Worm (Caenorhabditis elegans) whole organism, late embryonic: Measurements from ENCODE around the gene Y22D7AL.11.

Source experiments
- C08G9.2 ChIP-seq: sonication (generic microtip); optimal IDR thresholded peaks from 2 replicates; lab custom pipeline; 2016; ENCODE audit warnings: mild to moderate bottlenecking, missing genetic modification characterization, moderate library complexity, missing compliant biosample characterization
- K02D7.2 ChIP-seq: sonication (generic microtip); optimal IDR thresholded peaks from 2 replicates; lab custom pipeline; 2017; ENCODE audit warnings: mild to moderate bottlenecking, missing genetic modification characterization, missing compliant biosample characterization
- K09A11.1 ChIP-seq: sonication (generic microtip); optimal IDR thresholded peaks from 2 replicates; lab custom pipeline; 2017; ENCODE audit warnings: antibody characterized with exemption, mild to moderate bottlenecking, missing genetic modification characterization, missing compliant biosample characterization; ENCODE audit not compliant: insufficient read depth
- T23F11.4 ChIP-seq: fragments of 200-800 bp; sonication (Bioruptor generic); optimal IDR thresholded peaks from 2 replicates; lab custom pipeline; 2018; ENCODE audit warnings: mild to moderate bottlenecking, missing genetic modification characterization, missing compliant biosample characterization
- Y22D7AL.16 ChIP-seq: sonication (generic microtip); optimal IDR thresholded peaks from 2 replicates; lab custom pipeline; 2016; ENCODE audit warnings: missing genetic modification characterization, missing compliant biosample characterization
- ahr-1 ChIP-seq: sonication (generic microtip); optimal IDR thresholded peaks from 2 replicates; lab custom pipeline; 2016; ENCODE audit warnings: missing genetic modification characterization, missing compliant biosample characterization
- ceh-14 ChIP-seq: sonication (generic microtip); optimal IDR thresholded peaks from 2 replicates; lab custom pipeline; 2016; ENCODE audit warnings: missing genotype, missing genetic modification characterization, missing compliant biosample characterization
- ceh-18 ChIP-seq: sonication (generic microtip); optimal IDR thresholded peaks from 2 replicates; lab custom pipeline; 2016; ENCODE audit warnings: missing genetic modification characterization, missing compliant biosample characterization
- ceh-19 ChIP-seq: fragments of 200-800 bp; sonication (Bioruptor generic); optimal IDR thresholded peaks from 2 replicates; lab custom pipeline; 2018; ENCODE audit warnings: mild to moderate bottlenecking, missing genetic modification characterization, missing compliant biosample characterization
- ceh-22 ChIP-seq: sonication (generic microtip); optimal IDR thresholded peaks from 2 replicates; lab custom pipeline; 2017; ENCODE audit warnings: missing biosample characterization, missing genetic modification characterization
- ceh-24 ChIP-seq: sonication (generic microtip); optimal IDR thresholded peaks from 2 replicates; lab custom pipeline; 2016; ENCODE audit warnings: mild to moderate bottlenecking, missing genetic modification characterization, missing compliant biosample characterization
- ceh-34 ChIP-seq: sonication (generic microtip); optimal IDR thresholded peaks from 2 replicates; lab custom pipeline; 2016; ENCODE audit warnings: mild to moderate bottlenecking, missing genetic modification characterization, missing compliant biosample characterization
- ceh-45 ChIP-seq: fragments of 200-800 bp; sonication (Bioruptor generic); IDR thresholded peaks from 2 replicates; pipeline ENCODE4 v1.3.6; 2022; ENCODE audit warnings: missing genetic modification reagents, missing genetic modification characterization, missing compliant biosample characterization
- ceh-48 ChIP-seq: sonication (generic microtip); optimal IDR thresholded peaks from 2 replicates; lab custom pipeline; 2016; ENCODE audit warnings: missing genetic modification characterization, inconsistent platforms, missing compliant biosample characterization
- ceh-6 ChIP-seq: fragments of 200-800 bp; sonication (Bioruptor generic); optimal IDR thresholded peaks from 2 replicates; lab custom pipeline; 2018; ENCODE audit warnings: mild to moderate bottlenecking, missing genetic modification characterization, missing compliant biosample characterization
- ceh-9 ChIP-seq: sonication (generic microtip); optimal IDR thresholded peaks from 2 replicates; lab custom pipeline; 2016; ENCODE audit warnings: mild to moderate bottlenecking, missing genetic modification characterization, inconsistent platforms, missing compliant biosample characterization
- che-1 ChIP-seq: sonication (generic microtip); optimal IDR thresholded peaks from 2 replicates; lab custom pipeline; 2016; ENCODE audit warnings: mild to moderate bottlenecking, missing genetic modification characterization, missing compliant biosample characterization
- dmd-4 ChIP-seq: sonication (generic microtip); optimal IDR thresholded peaks from 2 replicates; lab custom pipeline; 2016; ENCODE audit warnings: borderline replicate concordance, missing genetic modification characterization, missing compliant biosample characterization
- dve-1 ChIP-seq: sonication (generic microtip); optimal IDR thresholded peaks from 2 replicates; lab custom pipeline; 2017; ENCODE audit warnings: antibody characterized with exemption, mild to moderate bottlenecking, missing genetic modification characterization, missing compliant biosample characterization
- elt-2 ChIP-seq: sonication (generic microtip); optimal IDR thresholded peaks from 2 replicates; lab custom pipeline; 2016; ENCODE audit warnings: missing genetic modification reagents, missing genetic modification characterization, missing compliant biosample characterization
- ets-4 ChIP-seq: sonication (generic microtip); optimal IDR thresholded peaks from 2 replicates; lab custom pipeline; 2016; ENCODE audit warnings: missing genetic modification characterization, missing compliant biosample characterization
- eyg-1 ChIP-seq: sonication (generic microtip); optimal IDR thresholded peaks from 2 replicates; lab custom pipeline; 2016; ENCODE audit warnings: missing genotype, missing genetic modification characterization, missing compliant biosample characterization
- fax-1 ChIP-seq: sonication (generic microtip); optimal IDR thresholded peaks from 2 replicates; lab custom pipeline; 2016; ENCODE audit warnings: missing genotype, missing genetic modification characterization, missing compliant biosample characterization
- gmeb-2 ChIP-seq: sonication (generic microtip); optimal IDR thresholded peaks from 2 replicates; lab custom pipeline; 2016; ENCODE audit warnings: missing genetic modification characterization, inconsistent platforms, missing compliant biosample characterization
- hlh-13 ChIP-seq: fragments of 200-800 bp; sonication (Bioruptor generic); optimal IDR thresholded peaks from 2 replicates; lab custom pipeline; 2018; ENCODE audit warnings: mild to moderate bottlenecking, missing genetic modification characterization, missing compliant biosample characterization
- hlh-15 ChIP-seq: sonication (generic microtip); optimal IDR thresholded peaks from 2 replicates; lab custom pipeline; 2016; ENCODE audit warnings: missing genetic modification characterization, missing compliant biosample characterization
- hlh-8 ChIP-seq: sonication (generic microtip); optimal IDR thresholded peaks from 2 replicates; lab custom pipeline; 2016; ENCODE audit warnings: missing genotype, missing genetic modification characterization, missing compliant biosample characterization
- lim-6 ChIP-seq: sonication (generic microtip); optimal IDR thresholded peaks from 2 replicates; lab custom pipeline; 2016; ENCODE audit warnings: missing genetic modification characterization, missing compliant biosample characterization
- lin-11 ChIP-seq: fragments of 200-800 bp; sonication (Bioruptor generic); optimal IDR thresholded peaks from 2 replicates; lab custom pipeline; 2018; ENCODE audit warnings: mild to moderate bottlenecking, missing genetic modification characterization, missing compliant biosample characterization
- mec-3 ChIP-seq: sonication (generic microtip); optimal IDR thresholded peaks from 2 replicates; lab custom pipeline; 2016; ENCODE audit warnings: borderline replicate concordance, missing genetic modification characterization, missing compliant biosample characterization
- nfya-1 ChIP-seq: sonication (generic microtip); optimal IDR thresholded peaks from 2 replicates; lab custom pipeline; 2017; ENCODE audit warnings: missing genetic modification characterization, mild to moderate bottlenecking, missing compliant biosample characterization, antibody characterized with exemption, moderate library complexity
- nhr-11 ChIP-seq: fragments of 150-350 bp; optimal IDR thresholded peaks from 2 replicates; lab custom pipeline; 2014; ENCODE audit warnings: missing biosample characterization, missing genetic modification characterization
- npax-4 ChIP-seq: sonication (generic microtip); optimal IDR thresholded peaks from 2 replicates; lab custom pipeline; 2016; ENCODE audit warnings: missing genetic modification characterization, missing compliant biosample characterization
- odd-2 ChIP-seq: sonication (generic microtip); optimal IDR thresholded peaks from 2 replicates; lab custom pipeline; 2017; ENCODE audit warnings: antibody characterized with exemption, mild to moderate bottlenecking, missing genetic modification characterization, missing compliant biosample characterization
- pat-9 ChIP-seq: fragments of 200-800 bp; sonication (Bioruptor generic); optimal IDR thresholded peaks from 2 replicates; lab custom pipeline; 2018; ENCODE audit warnings: mild to moderate bottlenecking, missing genetic modification characterization, moderate library complexity, missing compliant biosample characterization
- pax-1 ChIP-seq: fragments of 150-350 bp; optimal IDR thresholded peaks from 2 replicates; lab custom pipeline; 2014; ENCODE audit warnings: missing biosample characterization, missing genetic modification characterization
- pha-2 ChIP-seq: sonication (generic microtip); optimal IDR thresholded peaks from 2 replicates; lab custom pipeline; 2017; ENCODE audit warnings: mild to moderate bottlenecking, missing genetic modification characterization, missing compliant biosample characterization
- rnt-1 ChIP-seq: sonication (generic microtip); optimal IDR thresholded peaks from 2 replicates; lab custom pipeline; 2016; ENCODE audit warnings: missing genetic modification characterization, missing compliant biosample characterization
- sox-2 ChIP-seq: fragments of 200-800 bp; sonication (Bioruptor generic); IDR thresholded peaks from 2 replicates; pipeline ENCODE4 v1.3.6; 2022; ENCODE audit warnings: missing genetic modification reagents, missing genetic modification characterization, missing compliant biosample characterization
- syd-9 ChIP-seq: sonication (generic microtip); optimal IDR thresholded peaks from 2 replicates; lab custom pipeline; 2016; ENCODE audit warnings: mild to moderate bottlenecking, missing genetic modification characterization, moderate library complexity, missing compliant biosample characterization
- ttx-3 ChIP-seq: sonication (generic microtip); optimal IDR thresholded peaks from 2 replicates; lab custom pipeline; 2016; ENCODE audit warnings: missing genetic modification reagents, missing genetic modification characterization, missing compliant biosample characterization
- unc-3 ChIP-seq, 2 experiments: fragments of 200-800 bp in 1 of 2; sonication (Bioruptor generic) in 1 of 2; sonication (generic microtip) in 1 of 2; conservative IDR thresholded peaks in 1 of 2; optimal IDR thresholded peaks in 1 of 2; 2 replicates each; pipeline versions ENCODE4 v1.3.6 to Lab custom; 2016 to 2022; ENCODE audit warnings: missing compliant biosample characterization in 2 of 2, missing genetic modification characterization in 2 of 2, missing genetic modification reagents in 1 of 2
- unc-42 ChIP-seq: sonication (generic microtip); optimal IDR thresholded peaks from 2 replicates; lab custom pipeline; 2016; ENCODE audit warnings: missing genotype, missing genetic modification characterization, missing compliant biosample characterization
- unc-55 ChIP-seq: sonication (generic microtip); optimal IDR thresholded peaks from 2 replicates; lab custom pipeline; 2017; ENCODE audit warnings: missing biosample characterization, missing genetic modification reagents, missing genetic modification characterization
- unc-86 ChIP-seq: sonication (generic microtip); optimal IDR thresholded peaks from 2 replicates; lab custom pipeline; 2016; ENCODE audit warnings: missing genetic modification characterization, missing compliant biosample characterization
- ztf-16 ChIP-seq: sonication (generic microtip); optimal IDR thresholded peaks from 2 replicates; lab custom pipeline; 2017; ENCODE audit warnings: missing genetic modification characterization, missing compliant biosample characterization

The Y22D7AL.11 gene

DNA sequence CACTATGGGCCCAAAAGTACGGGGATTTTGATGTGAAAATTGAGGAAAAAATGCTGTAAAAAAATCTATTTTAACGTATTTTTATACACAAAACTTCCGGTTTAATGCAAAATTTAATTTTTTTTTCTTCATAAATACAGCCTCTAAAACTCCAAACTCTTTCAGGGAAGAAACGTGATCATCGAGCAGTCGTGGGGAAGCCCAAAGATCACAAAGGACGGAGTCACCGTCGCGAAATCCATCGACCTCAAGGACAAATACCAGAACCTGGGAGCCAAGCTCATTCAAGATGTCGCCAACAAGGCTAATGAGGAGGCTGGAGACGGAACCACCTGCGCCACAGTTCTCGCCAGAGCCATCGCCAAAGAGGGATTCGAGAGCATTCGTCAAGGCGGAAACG, 14.3 kb downstream of the Y22D7AL.11 start:
- no peak for TF ChIP-seq unc-3 (GFP tag; conservative IDR thresholded peaks at IDR 0.05; lab: Robert Waterston, UW)
- no peak for TF ChIP-seq unc-3 (tag; optimal IDR thresholded peaks at IDR 0.05; lab: Kevin White, UChicago)
- no peak for TF ChIP-seq ceh-48 (tag; lab: Kevin White, UChicago)
- no peak for TF ChIP-seq ceh-19 (GFP tag; lab: Kevin White, UChicago)
- TF ChIP-seq che-1 (tag; lab: Kevin White, UChicago), result no peak
- TF ChIP-seq ceh-24 (tag; lab: Kevin White, UChicago), result no peak
- TF ChIP-seq ceh-22 (tag; lab: Kevin White, UChicago), result no peak
- no peak for TF ChIP-seq syd-9 (tag; lab: Kevin White, UChicago)
- TF ChIP-seq hlh-8 (tag; lab: Kevin White, UChicago), result no peak
- no peak for TF ChIP-seq ceh-14 (tag; lab: Kevin White, UChicago)
- TF ChIP-seq ceh-45 (GFP tag; lab: Robert Waterston, UW), result no peak
- no peak for TF ChIP-seq T23F11.4 (GFP tag; lab: Kevin White, UChicago)
- no peak for TF ChIP-seq ahr-1 (tag; lab: Kevin White, UChicago)

DNA sequence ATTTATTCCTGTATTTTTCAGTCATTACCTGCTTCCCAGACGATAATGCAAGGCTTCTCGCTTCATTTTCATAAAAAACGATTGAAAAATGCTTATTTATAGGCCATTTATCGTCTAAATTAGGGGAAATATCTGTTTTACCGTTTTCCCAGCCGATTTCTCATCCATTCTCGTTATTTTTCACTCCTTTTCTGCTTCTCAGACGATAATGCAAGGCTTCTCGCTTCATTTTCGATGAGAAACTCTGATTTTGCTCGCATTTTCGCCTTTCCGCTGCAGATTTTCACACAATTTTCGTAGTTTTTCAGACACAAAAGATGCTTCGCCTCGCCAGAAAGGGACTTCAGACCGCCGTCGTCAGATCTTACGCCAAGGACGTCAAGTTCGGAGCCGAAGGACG, 14.7 kb downstream of the Y22D7AL.11 start, which contains the start of gene hsp-60:
hsp-60 (plus strand) TSS at position 301 of the 400 bp plus-strand sequence.
- TF ChIP-seq ztf-16 (tag; lab: Kevin White, UChicago) (no peak), ceh-48 (tag; lab: Kevin White, UChicago) (no peak), dmd-4 (tag; lab: Kevin White, UChicago) (no peak), hlh-13 (GFP tag; lab: Kevin White, UChicago) (no peak), ets-4 (tag; lab: Kevin White, UChicago) (no peak), rnt-1 (tag; lab: Kevin White, UChicago) (no peak), gmeb-2 (tag; lab: Kevin White, UChicago) (no peak), ttx-3 (tag; lab: Kevin White, UChicago) (no peak), dve-1 (tag; lab: Kevin White, UChicago) (no peak), K02D7.2 (tag; lab: Kevin White, UChicago) (no peak), ahr-1 (tag; lab: Kevin White, UChicago) (no peak), nhr-11 (tag; lab: Kevin White, UChicago) (no peak)

- TF ChIP-seq ceh-9 (tag; lab: Kevin White, UChicago) (no peak), ceh-6 (GFP tag; lab: Kevin White, UChicago) (peak; percentile 66), eyg-1 (tag; lab: Kevin White, UChicago) (peak; percentile 83), Y22D7AL.16 (tag; lab: Kevin White, UChicago) (peak; percentile 20), ceh-22 (tag; lab: Kevin White, UChicago) (peak; percentile 21), ceh-24 (tag; lab: Kevin White, UChicago) (peak; percentile 16), pat-9 (tag; lab: Kevin White, UChicago) (peak; percentile 91), mec-3 (tag; lab: Kevin White, UChicago) (no peak), rnt-1 (tag; lab: Kevin White, UChicago) (peak; percentile 96), ceh-34 (tag; lab: Kevin White, UChicago) (peak; percentile 95), sox-2 (GFP tag; lab: Robert Waterston, UW) (peak; percentile 64), hlh-15 (peak; percentile 7), K09A11.1 (peak; percentile 92), ceh-48 (tag; lab: Kevin White, UChicago) (peak; percentile 51), unc-55 (GFP tag; lab: Kevin White, UChicago) (no peak), pax-1 (tag; lab: Kevin White, UChicago) (peak; percentile 93), C08G9.2 (peak; percentile 85), ceh-18 (tag; lab: Kevin White, UChicago) (peak; percentile 97), pha-2 (peak; percentile 84), nfya-1 (tag; lab: Kevin White, UChicago) (peak; percentile 100), unc-42 (peak; percentile 89), lim-6 (peak; percentile 57), npax-4 (tag; lab: Kevin White, UChicago) (peak; percentile 36), unc-86 (peak; percentile 94), nhr-11 (tag; lab: Kevin White, UChicago) (no peak), odd-2 (peak; percentile 45), ceh-14 (tag; lab: Kevin White, UChicago) (peak; percentile 90), gmeb-2 (tag; lab: Kevin White, UChicago) (peak; percentile 74), fax-1 (peak; percentile 80), ets-4 (tag; lab: Kevin White, UChicago) (peak; percentile 49), lin-11 (tag; lab: Kevin White, UChicago) (peak; percentile 67), elt-2 (peak; percentile 93), ahr-1 (tag; lab: Kevin White, UChicago) (peak; percentile 59)
Measured at ce11 chrIII:1618915-1619314, 15.3 kb downstream of the Y22D7AL.11 start, which contains the start of gene Y22D7AL.10. Y22D7AL.10 (minus strand) TSS chrIII:1618929.
